Worm (Caenorhabditis elegans): ENCODE data around the gene srt-30.

- TF ChIP-seq lin-15B (tag; optimal IDR thresholded peaks at IDR 0.05) (no peak), dpl-1 (GFP tag; optimal IDR thresholded peaks at IDR 0.05) (no peak), jun-1 (tag; optimal IDR thresholded peaks at IDR 0.05) (no peak), daf-19 (GFP tag; conservative IDR thresholded peaks at IDR 0.05) (no peak)
Observed at ce11 chrV:3788538-3788937, 11.7 kb downstream of the srt-30 start.
